Worm (Caenorhabditis elegans) whole organism, mixed stage, embryonic: ENCODE measurements around the gene F35C8.5.

Source experiments
- M03D4.4 ChIP-seq: sonication (generic microtip); optimal IDR thresholded peaks from 2 replicates; lab custom pipeline; 2017; ENCODE audit warnings: mild to moderate bottlenecking, missing genetic modification characterization, missing compliant biosample characterization
- bed-3 ChIP-seq: fragments of 200-800 bp; sonication (Bioruptor generic); optimal IDR thresholded peaks from 3 replicates; lab custom pipeline; 2018; ENCODE audit warnings: mild to moderate bottlenecking, missing genetic modification characterization, moderate library complexity, missing compliant biosample characterization
- blmp-1 ChIP-seq: fragments of 150-350 bp; optimal IDR thresholded peaks from 2 replicates; lab custom pipeline; 2014; ENCODE audit warnings: missing biosample characterization, missing genetic modification characterization
- ceh-39 ChIP-seq: fragments of 150-350 bp; optimal IDR thresholded peaks from 2 replicates; lab custom pipeline; 2014; ENCODE audit warnings: missing biosample characterization, missing genetic modification characterization
- ceh-83 ChIP-seq: fragments of 200-800 bp; sonication (Bioruptor generic); optimal IDR thresholded peaks from 2 replicates; lab custom pipeline; 2018; ENCODE audit warnings: mild to moderate bottlenecking, missing genetic modification characterization, missing compliant biosample characterization
- ces-1 ChIP-seq: fragments of 150-350 bp; optimal IDR thresholded peaks from 2 replicates; lab custom pipeline; 2014; ENCODE audit warnings: missing biosample characterization, missing genetic modification reagents, missing genetic modification characterization
- cnd-1 ChIP-seq: fragments of 200-800 bp; sonication (Bioruptor generic); optimal IDR thresholded peaks from 2 replicates; lab custom pipeline; 2018; ENCODE audit warnings: mild to moderate bottlenecking, missing genetic modification characterization, missing compliant biosample characterization
- drap-1 ChIP-seq: fragments of 200-800 bp; sonication (Bioruptor generic); optimal IDR thresholded peaks from 3 replicates; lab custom pipeline; 2018; ENCODE audit warnings: mild to moderate bottlenecking, missing genetic modification characterization, missing compliant biosample characterization
- elt-1 ChIP-seq: sonication (generic microtip); optimal IDR thresholded peaks from 2 replicates; lab custom pipeline; 2017; ENCODE audit warnings: missing genetic modification characterization, mild to moderate bottlenecking, missing compliant biosample characterization, antibody characterized with exemption, moderate library complexity, borderline replicate concordance; ENCODE audit not compliant: insufficient read depth
- elt-3 ChIP-seq: fragments of 150-350 bp; optimal IDR thresholded peaks from 2 replicates; lab custom pipeline; 2014; ENCODE audit warnings: missing biosample characterization, missing genetic modification characterization
- flh-1 ChIP-seq: fragments of 200-800 bp; sonication (Bioruptor generic); optimal IDR thresholded peaks from 2 replicates; lab custom pipeline; 2018; ENCODE audit warnings: mild to moderate bottlenecking, missing genetic modification characterization, moderate library complexity, missing compliant biosample characterization
- ham-2 ChIP-seq: fragments of 200-800 bp; sonication (Bioruptor generic); optimal IDR thresholded peaks from 2 replicates; lab custom pipeline; 2018; ENCODE audit warnings: mild to moderate bottlenecking, missing genetic modification characterization, missing compliant biosample characterization
- hlh-1 ChIP-seq: fragments of 150-350 bp; optimal IDR thresholded peaks from 2 replicates; lab custom pipeline; 2014; ENCODE audit warnings: missing biosample characterization, missing genetic modification reagents, missing genetic modification characterization
- lin-13 ChIP-seq: fragments of 150-350 bp; optimal IDR thresholded peaks from 2 replicates; lab custom pipeline; 2014; ENCODE audit warnings: missing biosample characterization, missing genetic modification characterization
- lin-32 ChIP-seq: fragments of 200-800 bp; sonication (Bioruptor generic); optimal IDR thresholded peaks from 2 replicates; lab custom pipeline; 2018; ENCODE audit warnings: mild to moderate bottlenecking, missing genetic modification characterization, missing compliant biosample characterization
- mab-5 ChIP-seq: fragments of 150-350 bp; optimal IDR thresholded peaks from 2 replicates; lab custom pipeline; 2014; ENCODE audit warnings: missing biosample characterization, missing genetic modification characterization
- mep-1 ChIP-seq: fragments of 150-350 bp; optimal IDR thresholded peaks from 2 replicates; lab custom pipeline; 2017; ENCODE audit warnings: missing biosample characterization, missing genetic modification reagents, missing genetic modification characterization, inconsistent platforms
- mls-2 ChIP-seq: sonication (generic microtip); optimal IDR thresholded peaks from 2 replicates; lab custom pipeline; 2016; ENCODE audit warnings: mild to moderate bottlenecking, missing genetic modification characterization, moderate library complexity, missing compliant biosample characterization
- nhr-12 ChIP-seq: fragments of 150-350 bp; optimal IDR thresholded peaks from 2 replicates; lab custom pipeline; 2014; ENCODE audit warnings: missing biosample characterization, missing genetic modification characterization
- nhr-2 ChIP-seq: fragments of 150-350 bp; optimal IDR thresholded peaks from 2 replicates; lab custom pipeline; 2014; ENCODE audit warnings: missing biosample characterization, missing genetic modification characterization
- nhr-237 ChIP-seq: fragments of 150-350 bp; optimal IDR thresholded peaks from 2 replicates; lab custom pipeline; 2014; ENCODE audit warnings: missing biosample characterization, missing genetic modification characterization
- nhr-28 ChIP-seq: fragments of 150-350 bp; optimal IDR thresholded peaks from 2 replicates; lab custom pipeline; 2014; ENCODE audit warnings: missing biosample characterization, missing genetic modification characterization
- nhr-76 ChIP-seq: sonication (generic microtip); optimal IDR thresholded peaks from 2 replicates; lab custom pipeline; 2017; ENCODE audit warnings: missing biosample characterization, missing genetic modification characterization
- pha-4 ChIP-seq: fragments of 150-350 bp; optimal IDR thresholded peaks from 2 replicates; lab custom pipeline; 2018; ENCODE audit warnings: missing biosample characterization, missing genetic modification reagents, missing genetic modification characterization
- sem-2 ChIP-seq: fragments of 200-800 bp; sonication (Bioruptor generic); optimal IDR thresholded peaks from 2 replicates; lab custom pipeline; 2018; ENCODE audit warnings: mild to moderate bottlenecking, missing genetic modification characterization, missing compliant biosample characterization
- snpc-4 ChIP-seq: fragments of 150-350 bp; optimal IDR thresholded peaks from 2 replicates; lab custom pipeline; 2014; ENCODE audit warnings: missing biosample characterization, missing genetic modification characterization
- sptf-1 ChIP-seq: sonication (generic microtip); optimal IDR thresholded peaks from 2 replicates; lab custom pipeline; 2017; ENCODE audit warnings: mild to moderate bottlenecking, missing genetic modification characterization, moderate library complexity, missing compliant biosample characterization
- tbx-8 ChIP-seq: fragments of 200-800 bp; sonication (Bioruptor generic); optimal IDR thresholded peaks from 2 replicates; lab custom pipeline; 2018; ENCODE audit warnings: mild to moderate bottlenecking, missing genetic modification characterization, moderate library complexity, missing compliant biosample characterization
- unc-120 ChIP-seq: sonication (generic microtip); optimal IDR thresholded peaks from 2 replicates; lab custom pipeline; 2017; ENCODE audit warnings: missing genetic modification characterization, missing compliant biosample characterization; ENCODE audit not compliant: poor library complexity, severe bottlenecking
- unc-39 ChIP-seq: fragments of 150-350 bp; optimal IDR thresholded peaks from 2 replicates; lab custom pipeline; 2014; ENCODE audit warnings: missing biosample characterization, missing genetic modification characterization
- unc-62 ChIP-seq: fragments of 150-350 bp; optimal IDR thresholded peaks from 2 replicates; lab custom pipeline; 2014; ENCODE audit warnings: missing biosample characterization, missing genetic modification reagents, missing genetic modification characterization
- zip-8 ChIP-seq: fragments of 150-350 bp; optimal IDR thresholded peaks from 2 replicates; lab custom pipeline; 2014; ENCODE audit warnings: missing biosample characterization, missing genetic modification characterization
- ztf-11 ChIP-seq: fragments of 150-350 bp; optimal IDR thresholded peaks from 2 replicates; lab custom pipeline; 2014; ENCODE audit warnings: missing biosample characterization, missing genetic modification characterization

Gene F35C8.5

DNA sequence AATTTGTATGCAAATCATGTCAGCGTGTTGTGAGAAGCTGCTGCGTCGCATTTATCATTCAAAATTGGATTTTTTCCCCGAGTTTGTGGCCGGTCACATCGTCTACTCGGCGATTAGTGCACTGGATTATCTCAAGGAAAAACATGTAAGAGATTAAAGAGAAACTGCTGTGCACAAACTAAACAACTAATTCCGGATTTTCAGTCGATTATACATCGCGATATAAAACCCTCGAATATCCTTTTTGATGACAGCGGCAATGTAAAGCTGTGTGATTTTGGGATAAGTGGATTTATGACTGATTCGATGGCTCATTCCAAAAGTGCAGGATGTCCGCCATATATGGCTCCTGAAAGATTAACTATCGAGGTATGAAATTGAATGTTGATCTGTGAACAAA lies 5.0 kb downstream of the F35C8.5 start:
- no peak for TF ChIP-seq nhr-12 (tag; lab: Kevin White, UChicago)
- no peak for TF ChIP-seq lin-13
- TF ChIP-seq blmp-1 = no peak
- TF ChIP-seq mep-1 (tag; lab: Kevin White, UChicago) = no peak
- TF ChIP-seq nhr-2 (tag; lab: Kevin White, UChicago) = no peak
- TF ChIP-seq sem-2 (GFP tag; lab: Kevin White, UChicago) = no peak
- TF ChIP-seq ztf-11 (tag; lab: Kevin White, UChicago) = no peak
- TF ChIP-seq ces-1 = no peak
- no peak for TF ChIP-seq snpc-4 (tag; lab: Kevin White, UChicago)
- no peak for TF ChIP-seq nhr-76 (tag; lab: Kevin White, UChicago)
- TF ChIP-seq pha-4 (tag; lab: Kevin White, UChicago) = no peak
- no peak for TF ChIP-seq ham-2

ce11 chrX:5372638-5373037 lies 7.0 kb downstream of the F35C8.5 start, which contains the start of gene F35C8.8:
TSS of gene F35C8.8 (minus strand) at chrX:5372639.
- TF ChIP-seq pha-4 (tag; lab: Kevin White, UChicago) = no peak
- TF ChIP-seq lin-13 = no peak
- TF ChIP-seq zip-8 (tag; lab: Kevin White, UChicago) = no peak
- no peak for TF ChIP-seq elt-3 (tag; lab: Kevin White, UChicago)
- TF ChIP-seq ces-1 = no peak
- no peak for TF ChIP-seq elt-1
- no peak for TF ChIP-seq bed-3
- TF ChIP-seq M03D4.4 (tag; lab: Kevin White, UChicago) = no peak
- no peak for TF ChIP-seq drap-1 (GFP tag; lab: Kevin White, UChicago)
- no peak for TF ChIP-seq nhr-28 (tag; lab: Kevin White, UChicago)
- TF ChIP-seq tbx-8 (GFP tag; lab: Kevin White, UChicago) = no peak
- no peak for TF ChIP-seq unc-120 (tag; lab: Kevin White, UChicago)
- TF ChIP-seq lin-32 (GFP tag; lab: Kevin White, UChicago) = no peak
- no peak for TF ChIP-seq hlh-1 (tag; lab: Kevin White, UChicago)

- TF ChIP-seq bed-3 = no peak
- no peak for TF ChIP-seq unc-62
- no peak for TF ChIP-seq flh-1
- TF ChIP-seq ces-1 = no peak
- no peak for TF ChIP-seq nhr-76 (tag; lab: Kevin White, UChicago)
- TF ChIP-seq ceh-83 (GFP tag; lab: Kevin White, UChicago) = no peak
- TF ChIP-seq nhr-237 (tag; lab: Kevin White, UChicago) = no peak
- TF ChIP-seq unc-120 (tag; lab: Kevin White, UChicago) = no peak
- TF ChIP-seq ztf-11 (tag; lab: Kevin White, UChicago) = no peak
- no peak for TF ChIP-seq blmp-1
- no peak for TF ChIP-seq nhr-28 (tag; lab: Kevin White, UChicago)
- no peak for TF ChIP-seq nhr-2 (tag; lab: Kevin White, UChicago)
These were observed 8.0 kb downstream of the F35C8.5 start for ce11 chrX:5373597-5373996.

- TF ChIP-seq sptf-1 (tag; lab: Kevin White, UChicago) (no peak), M03D4.4 (tag; lab: Kevin White, UChicago) (no peak), ztf-11 (tag; lab: Kevin White, UChicago) (no peak), hlh-1 (tag; lab: Kevin White, UChicago) (no peak), nhr-2 (tag; lab: Kevin White, UChicago) (no peak), mab-5 (tag; lab: Kevin White, UChicago) (no peak), unc-39 (tag; lab: Kevin White, UChicago) (no peak), nhr-237 (tag; lab: Kevin White, UChicago) (no peak), blmp-1 (no peak), nhr-76 (tag; lab: Kevin White, UChicago) (no peak), cnd-1 (tag; lab: Kevin White, UChicago) (no peak)
These were observed 9.1 kb downstream of the F35C8.5 start, which contains the start of gene sek-4 for ce11 chrX:5374742-5375141. TSS of gene sek-4 (plus strand) at chrX:5375059.

ce11 chrX:5377307-5377706 lies 11.7 kb downstream of the F35C8.5 start, which contains the start of gene sek-5:
TSS of gene sek-5 (plus strand) at chrX:5377607.
- TF ChIP-seq nhr-28 (tag; lab: Kevin White, UChicago) = no peak
- TF ChIP-seq tbx-8 (GFP tag; lab: Kevin White, UChicago) = no peak
- no peak for TF ChIP-seq unc-62
- no peak for TF ChIP-seq zip-8 (tag; lab: Kevin White, UChicago)
- no peak for TF ChIP-seq drap-1 (GFP tag; lab: Kevin White, UChicago)
- no peak for TF ChIP-seq ceh-39 (tag; lab: Kevin White, UChicago)
- TF ChIP-seq mls-2 (tag; lab: Kevin White, UChicago) = no peak
- no peak for TF ChIP-seq pha-4 (tag; lab: Kevin White, UChicago)
- no peak for TF ChIP-seq snpc-4 (tag; lab: Kevin White, UChicago)
- TF ChIP-seq lin-32 (GFP tag; lab: Kevin White, UChicago) = no peak
- TF ChIP-seq elt-3 (tag; lab: Kevin White, UChicago) = no peak
